Worm (Caenorhabditis elegans) whole organism, young adult: ENCODE results near the gene F43E2.1.
A peak's percentile ranks its signal among the peaks of the same experiment; 100 is the strongest.

Experiments used
- C06A6.2 ChIP-seq: fragments of 200-800 bp; sonication (Bioruptor generic); conservative IDR thresholded peaks from 2 replicates; pipeline ENCODE4 v1.3.6; 2022; ENCODE audit warnings: missing genetic modification characterization, missing compliant biosample characterization
- C17E4.6 ChIP-seq: fragments of 200-800 bp; sonication (Bioruptor generic); IDR thresholded peaks from 2 replicates; pipeline ENCODE4 v1.3.6; 2022; ENCODE audit warnings: missing genetic modification reagents, missing genetic modification characterization, missing compliant biosample characterization
- D2030.7 ChIP-seq: fragments of 200-800 bp; sonication (Bioruptor generic); IDR thresholded peaks from 2 replicates; pipeline ENCODE4 v1.3.6; 2022; ENCODE audit warnings: missing genetic modification reagents, missing genetic modification characterization, missing compliant biosample characterization
- F33H1.4 ChIP-seq: fragments of 200-800 bp; sonication (Bioruptor generic); IDR thresholded peaks from 2 replicates; pipeline ENCODE4 v1.3.6; 2022; ENCODE audit warnings: missing genetic modification reagents, missing genetic modification characterization, missing compliant biosample characterization
- F49E8.2 ChIP-seq: sonication (generic microtip); optimal IDR thresholded peaks from 3 replicates; lab custom pipeline; 2017; ENCODE audit warnings: missing genetic modification characterization, mild to moderate bottlenecking, missing compliant biosample characterization, antibody characterized with exemption, moderate library complexity; ENCODE audit not compliant: insufficient read depth
- F52B5.7 ChIP-seq: sonication (generic microtip); optimal IDR thresholded peaks from 2 replicates; lab custom pipeline; 2016; ENCODE audit warnings: mild to moderate bottlenecking, missing genetic modification characterization, missing compliant biosample characterization
- Y56A3A.18 ChIP-seq: fragments of 200-800 bp; sonication (Bioruptor generic); IDR thresholded peaks from 2 replicates; pipeline ENCODE4 v1.3.6; 2022; ENCODE audit warnings: missing genetic modification reagents, missing genetic modification characterization, missing compliant biosample characterization
- Y79H2A.3 ChIP-seq: fragments of 200-800 bp; sonication (Bioruptor generic); conservative IDR thresholded peaks from 2 replicates; pipeline ENCODE4 v1.3.6; 2022; ENCODE audit warnings: missing genetic modification reagents, missing genetic modification characterization, missing compliant biosample characterization
- aptf-2 ChIP-seq: fragments of 200-800 bp; sonication (Bioruptor generic); conservative IDR thresholded peaks from 2 replicates; pipeline ENCODE4 v1.3.6; 2022; ENCODE audit warnings: missing genetic modification reagents, missing genetic modification characterization, missing compliant biosample characterization
- aptf-3 ChIP-seq: fragments of 200-800 bp; sonication (Bioruptor generic); IDR thresholded peaks from 2 replicates; pipeline ENCODE4 v1.3.6; 2022; ENCODE audit warnings: missing genetic modification characterization, missing compliant biosample characterization
- attf-6 ChIP-seq: fragments of 200-800 bp; sonication (Bioruptor generic); IDR thresholded peaks from 2 replicates; pipeline ENCODE4 v1.3.6; 2022; ENCODE audit warnings: missing genetic modification reagents, missing genetic modification characterization, missing compliant biosample characterization
- bed-2 ChIP-seq: fragments of 200-800 bp; sonication (Bioruptor generic); IDR thresholded peaks from 2 replicates; pipeline ENCODE4 v1.3.6; 2022; ENCODE audit warnings: missing genetic modification reagents, missing genetic modification characterization, missing compliant biosample characterization
- ceh-27 ChIP-seq: fragments of 200-800 bp; sonication (Bioruptor generic); optimal IDR thresholded peaks from 2 replicates; lab custom pipeline; 2018; ENCODE audit warnings: mild to moderate bottlenecking, missing genetic modification characterization, moderate library complexity, missing compliant biosample characterization
- ceh-40 ChIP-seq: fragments of 200-800 bp; sonication (Bioruptor generic); IDR thresholded peaks from 2 replicates; pipeline ENCODE4 v1.3.6; 2022; ENCODE audit warnings: missing genetic modification characterization, missing compliant biosample characterization
- ceh-58 ChIP-seq: fragments of 200-800 bp; sonication (Bioruptor generic); IDR thresholded peaks from 2 replicates; pipeline ENCODE4 v1.3.6; 2022; ENCODE audit warnings: missing genetic modification characterization, missing compliant biosample characterization
- ceh-91 ChIP-seq: fragments of 200-800 bp; sonication (Bioruptor generic); IDR thresholded peaks from 2 replicates; pipeline ENCODE4 v1.3.6; 2022; ENCODE audit warnings: missing genetic modification reagents, missing genetic modification characterization, missing compliant biosample characterization
- die-1 ChIP-seq: sonication (generic microtip); optimal IDR thresholded peaks from 2 replicates; lab custom pipeline; 2016; ENCODE audit warnings: missing genotype, mild to moderate bottlenecking, missing genetic modification characterization, missing compliant biosample characterization
- dpff-1 ChIP-seq: sonication (generic microtip); optimal IDR thresholded peaks from 2 replicates; lab custom pipeline; 2017; ENCODE audit warnings: mild to moderate bottlenecking, missing genetic modification characterization, missing compliant biosample characterization
- dpl-1 ChIP-seq: fragments of 150-350 bp; optimal IDR thresholded peaks from 2 replicates; lab custom pipeline; 2014; ENCODE audit warnings: missing biosample characterization, missing genetic modification reagents, missing genetic modification characterization
- efl-1 ChIP-seq: fragments of 150-350 bp; optimal IDR thresholded peaks from 2 replicates; lab custom pipeline; 2014; ENCODE audit warnings: missing biosample characterization, missing genetic modification reagents, missing genetic modification characterization
- egl-18 ChIP-seq: fragments of 200-800 bp; sonication (Bioruptor generic); IDR thresholded peaks from 2 replicates; pipeline ENCODE4 v1.3.6; 2022; ENCODE audit warnings: missing genetic modification reagents, missing genetic modification characterization, missing compliant biosample characterization
- egl-44 ChIP-seq: fragments of 200-800 bp; sonication (Bioruptor generic); IDR thresholded peaks from 2 replicates; pipeline ENCODE4 v1.3.6; 2022; ENCODE audit warnings: missing genetic modification reagents, missing genetic modification characterization, missing compliant biosample characterization
- fkh-3 ChIP-seq: sonication (generic microtip); optimal IDR thresholded peaks from 2 replicates; lab custom pipeline; 2016; ENCODE audit warnings: mild to moderate bottlenecking, missing genetic modification characterization, missing compliant biosample characterization
- him-1 ChIP-seq: sonication (generic microtip); optimal IDR thresholded peaks from 2 replicates; lab custom pipeline; 2016; ENCODE audit warnings: missing genotype, missing genetic modification reagents, missing genetic modification characterization, missing compliant biosample characterization
- hlh-12 ChIP-seq: sonication (generic microtip); optimal IDR thresholded peaks from 2 replicates; lab custom pipeline; 2016; ENCODE audit warnings: missing genetic modification characterization, missing compliant biosample characterization
- hsf-1 ChIP-seq: fragments of 200-800 bp; sonication (Bioruptor generic); IDR thresholded peaks from 2 replicates; pipeline ENCODE4 v1.3.6; 2022; ENCODE audit warnings: missing genetic modification reagents, missing genetic modification characterization, missing compliant biosample characterization
- let-526 ChIP-seq: fragments of 200-800 bp; sonication (Bioruptor generic); IDR thresholded peaks from 2 replicates; pipeline ENCODE4 v1.3.6; 2022; ENCODE audit warnings: missing genetic modification reagents, missing genetic modification characterization, missing compliant biosample characterization
- let-607 ChIP-seq, 2 experiments: fragments of 200-800 bp in 1 of 2; sonication (Bioruptor generic) in 1 of 2; sonication (generic microtip) in 1 of 2; optimal IDR thresholded peaks; 2 replicates each; lab custom pipeline; 2016 to 2018; ENCODE audit warnings: mild to moderate bottlenecking in 2 of 2, missing compliant biosample characterization in 2 of 2, missing genetic modification characterization in 2 of 2, moderate library complexity in 2 of 2, missing genotype in 1 of 2
- lin-26 ChIP-seq: fragments of 200-800 bp; sonication (Bioruptor generic); IDR thresholded peaks from 2 replicates; pipeline ENCODE4 v1.3.6; 2022; ENCODE audit warnings: missing genetic modification reagents, missing genetic modification characterization, missing compliant biosample characterization
- lin-35 ChIP-seq, 3 experiments: fragments of 150-350 bp in 2 of 3; sonication (generic microtip) in 1 of 3; optimal IDR thresholded peaks; 2 replicates each; lab custom pipeline; 2014 to 2018; ENCODE audit warnings: missing biosample characterization in 3 of 3, missing genetic modification characterization in 3 of 3, missing genetic modification reagents in 3 of 3
- lin-54 ChIP-seq: fragments of 200-800 bp; sonication (Bioruptor generic); optimal IDR thresholded peaks from 2 replicates; lab custom pipeline; 2018; ENCODE audit warnings: mild to moderate bottlenecking, missing genetic modification characterization, missing compliant biosample characterization
- lir-1 ChIP-seq: fragments of 200-800 bp; sonication (Bioruptor generic); conservative IDR thresholded peaks from 2 replicates; pipeline ENCODE4 v1.3.6; 2022; ENCODE audit warnings: missing genetic modification reagents, missing genetic modification characterization, missing compliant biosample characterization
- lsy-27 ChIP-seq: sonication (generic microtip); optimal IDR thresholded peaks from 2 replicates; lab custom pipeline; 2017; ENCODE audit warnings: missing genetic modification characterization, mild to moderate bottlenecking, missing compliant biosample characterization, antibody characterized with exemption, missing genotype, borderline replicate concordance; ENCODE audit not compliant: insufficient read depth
- madf-10 ChIP-seq: sonication (generic microtip); optimal IDR thresholded peaks from 2 replicates; lab custom pipeline; 2016; ENCODE audit warnings: mild to moderate bottlenecking, missing genetic modification characterization, missing compliant biosample characterization
- madf-8 ChIP-seq: fragments of 200-800 bp; sonication (Bioruptor generic); conservative IDR thresholded peaks from 2 replicates; pipeline ENCODE4 v1.3.6; 2022; ENCODE audit warnings: missing genetic modification reagents, missing genetic modification characterization, missing compliant biosample characterization
- mcd-1 ChIP-seq: fragments of 200-800 bp; sonication (Bioruptor generic); IDR thresholded peaks from 2 replicates; pipeline ENCODE4 v1.3.6; 2022; ENCODE audit warnings: missing genetic modification reagents, missing genetic modification characterization, missing compliant biosample characterization
- mxl-1 ChIP-seq: sonication (generic microtip); optimal IDR thresholded peaks from 2 replicates; lab custom pipeline; 2016; ENCODE audit warnings: missing genetic modification characterization, missing compliant biosample characterization
- nfya-2 ChIP-seq: fragments of 200-800 bp; sonication (Bioruptor generic); IDR thresholded peaks from 2 replicates; pipeline ENCODE4 v1.3.6; 2022; ENCODE audit warnings: missing genetic modification reagents, missing genetic modification characterization, missing compliant biosample characterization
- pbrm-1 ChIP-seq: fragments of 200-800 bp; sonication (Bioruptor generic); IDR thresholded peaks from 2 replicates; pipeline ENCODE4 v1.3.6; 2022; ENCODE audit warnings: missing genetic modification reagents, missing genetic modification characterization, missing compliant biosample characterization
- rcor-1 ChIP-seq: fragments of 200-800 bp; sonication (Bioruptor generic); IDR thresholded peaks from 2 replicates; pipeline ENCODE4 v1.3.6; 2022; ENCODE audit warnings: missing genetic modification reagents, missing genetic modification characterization, missing compliant biosample characterization
- tbx-9 ChIP-seq: sonication (generic microtip); optimal IDR thresholded peaks from 2 replicates; lab custom pipeline; 2016; ENCODE audit warnings: borderline replicate concordance, missing genetic modification characterization, inconsistent platforms, missing compliant biosample characterization
- tlf-1 ChIP-seq: fragments of 200-800 bp; sonication (Bioruptor generic); optimal IDR thresholded peaks from 2 replicates; lab custom pipeline; 2018; ENCODE audit warnings: mild to moderate bottlenecking, missing genetic modification characterization, missing compliant biosample characterization
- ztf-22 ChIP-seq: fragments of 200-800 bp; sonication (Bioruptor generic); optimal IDR thresholded peaks from 2 replicates; lab custom pipeline; 2018; ENCODE audit warnings: mild to moderate bottlenecking, missing genetic modification characterization, moderate library complexity, missing compliant biosample characterization
- ztf-25 ChIP-seq: fragments of 200-800 bp; sonication (Bioruptor generic); IDR thresholded peaks from 2 replicates; pipeline ENCODE4 v1.3.6; 2022; ENCODE audit warnings: missing genetic modification reagents, missing genetic modification characterization, missing compliant biosample characterization
- ztf-26 ChIP-seq: sonication (generic microtip); optimal IDR thresholded peaks from 2 replicates; lab custom pipeline; 2017; ENCODE audit warnings: missing genetic modification characterization, missing compliant biosample characterization
- ztf-28 ChIP-seq: fragments of 200-800 bp; sonication (Bioruptor generic); IDR thresholded peaks from 2 replicates; pipeline ENCODE4 v1.3.6; 2022; ENCODE audit warnings: missing genetic modification reagents, missing genetic modification characterization, missing compliant biosample characterization
- ztf-6 ChIP-seq: fragments of 200-800 bp; sonication (Bioruptor generic); IDR thresholded peaks from 2 replicates; pipeline ENCODE4 v1.3.6; 2022; ENCODE audit warnings: missing genetic modification reagents, missing genetic modification characterization, missing compliant biosample characterization

The F43E2.1 gene

ce11 chrII:7331224-7331623, 43.9 kb upstream of the F43E2.1 start, which contains the start of gene npax-1:
TSS of gene npax-1 (minus strand) at chrII:7331324.
- TF ChIP-seq ztf-26 (tag; lab: Kevin White, UChicago) (no peak), ztf-25 (GFP tag; lab: Robert Waterston, UW) (no peak)

ce11 chrII:7337469-7337893, 37.6 kb upstream of the F43E2.1 start:
- TF ChIP-seq C17E4.6 (GFP tag; lab: Robert Waterston, UW) (no peak), pbrm-1 (peak; percentile 49; the same call in 1 of the 2 replicates), die-1 (peak; percentile 66), let-607 (tag; optimal IDR thresholded peaks at IDR 0.05; lab: Kevin White, UChicago) (peak; percentile 42 to 60), lin-35 (GFP tag; optimal IDR thresholded peaks at IDR 0.05; lab: Kevin White, UChicago) (no peak), aptf-2 (0 out of 2 replicates have a peak, but pooled peaks have one; percentile 10), bed-2 (GFP tag; lab: Robert Waterston, UW) (no peak), D2030.7 (GFP tag; lab: Robert Waterston, UW) (no peak), Y56A3A.18 (no peak), hlh-12 (tag; lab: Kevin White, UChicago) (no peak), efl-1 (GFP tag; lab: Kevin White, UChicago) (no peak), F52B5.7 (tag; lab: Kevin White, UChicago) (no peak), ztf-28 (GFP tag; lab: Robert Waterston, UW) (no peak), madf-10 (peak; percentile 18), attf-6 (GFP tag; lab: Robert Waterston, UW) (no peak), hsf-1 (GFP tag; lab: Robert Waterston, UW) (no peak), tbx-9 (tag; lab: Kevin White, UChicago) (no peak), mxl-1 (tag; lab: Kevin White, UChicago) (no peak), mcd-1 (GFP tag; lab: Robert Waterston, UW) (peak; percentile 45), aptf-3 (GFP tag; lab: Robert Waterston, UW) (no peak), ceh-91 (GFP tag; lab: Robert Waterston, UW) (no peak), egl-18 (GFP tag; lab: Robert Waterston, UW) (no peak), tlf-1 (GFP tag; lab: Kevin White, UChicago) (peak; percentile 53), ceh-40 (GFP tag; lab: Robert Waterston, UW) (no peak), lin-54 (GFP tag; lab: Kevin White, UChicago) (no peak), rcor-1 (GFP tag; lab: Robert Waterston, UW) (no peak; the same call in 1 of the 2 replicates), lin-26 (GFP tag; lab: Robert Waterston, UW) (peak; percentile 68; the same call in 1 of the 2 replicates), F49E8.2 (tag; lab: Kevin White, UChicago) (no peak), dpl-1 (GFP tag; lab: Kevin White, UChicago) (no peak), F33H1.4 (GFP tag; lab: Robert Waterston, UW) (no peak), madf-8 (GFP tag; lab: Robert Waterston, UW) (no peak), dpff-1 (tag; lab: Kevin White, UChicago) (no peak), ceh-27 (GFP tag; lab: Kevin White, UChicago) (no peak), let-526 (GFP tag; lab: Robert Waterston, UW) (no peak), ztf-6 (GFP tag; lab: Robert Waterston, UW) (no peak), ceh-58 (GFP tag; lab: Robert Waterston, UW) (no peak), lsy-27 (tag; lab: Kevin White, UChicago) (no peak), lir-1 (no peak), Y79H2A.3 (GFP tag; lab: Robert Waterston, UW) (no peak), him-1 (tag; lab: Kevin White, UChicago) (no peak), ztf-22 (peak; percentile 64), nfya-2 (GFP tag; lab: Robert Waterston, UW) (no peak), C06A6.2 (GFP tag; lab: Robert Waterston, UW) (peak; percentile 76), egl-44 (GFP tag; lab: Robert Waterston, UW) (no peak), fkh-3 (tag; lab: Kevin White, UChicago) (no peak)
